Fruit fly (Drosophila melanogaster): ENCODE data around the gene mbo.
A peak's percentile ranks its signal among the peaks of the same experiment; 100 is the strongest.

The mbo gene

dm6 chr3R:12630369-12630768 is 48.5 kb downstream of the mbo start, which contains the start of gene Not10:
Gene Not10 (plus strand): TSS chr3R:12630647.
- TF ChIP-seq Dip3 (GFP tag; optimal IDR thresholded peaks at IDR 0.05) (no peak), dmrt11E (tag; optimal IDR thresholded peaks at IDR 0.05) (no peak), sqz (GFP tag; optimal IDR thresholded peaks at IDR 0.05) (no peak), CG5245 (GFP tag; optimal IDR thresholded peaks at IDR 0.05) (no peak), CG14860 (GFP tag; IDR thresholded peaks at IDR 0.05; ENCODE audit: partially characterized antibody) (no peak), fd3F (GFP tag; optimal IDR thresholded peaks at IDR 0.05) (peak; percentile 32), CG7745 (tag; optimal IDR thresholded peaks at IDR 0.05) (no peak), CG34376 (GFP tag; optimal IDR thresholded peaks at IDR 0.05) (no peak), jigr1 (GFP tag; IDR thresholded peaks at IDR 0.05) (no peak), prd (optimal IDR thresholded peaks at IDR 0.05) (no peak), prd (GFP tag; IDR thresholded peaks at IDR 0.05) (peak; percentile 60), Fer1 (GFP tag; optimal IDR thresholded peaks at IDR 0.05) (no peak), stwl (tag; optimal IDR thresholded peaks at IDR 0.05) (peak; percentile 55), CG11085 (GFP tag; IDR thresholded peaks at IDR 0.05) (no peak), Ravus (GFP tag; IDR thresholded peaks at IDR 0.05) (no peak), CG15479 (GFP tag; optimal IDR thresholded peaks at IDR 0.05) (no peak), pros (GFP tag; optimal IDR thresholded peaks at IDR 0.05) (no peak), Dfd (GFP tag; optimal IDR thresholded peaks at IDR 0.05) (no peak), ssp (GFP tag; IDR thresholded peaks at IDR 0.05) (0 out of 2 replicates have a peak, but pooled peaks have one; percentile 36), Ada2b (GFP tag; IDR thresholded peaks at IDR 0.05) (no peak), C15 (GFP tag; IDR thresholded peaks at IDR 0.05) (no peak), odd (GFP tag; optimal IDR thresholded peaks at IDR 0.05) (no peak), p53 (GFP tag; optimal IDR thresholded peaks at IDR 0.05) (no peak), grau (tag; optimal IDR thresholded peaks at IDR 0.05) (no peak), cato (GFP tag; optimal IDR thresholded peaks at IDR 0.05; ENCODE audit: borderline replicate concordance) (no peak), Sox102F (GFP tag; optimal IDR thresholded peaks at IDR 0.05) (no peak), Ptx1 (GFP tag; IDR thresholded peaks at IDR 0.05) (peak; percentile 60), fd64A (GFP tag; optimal IDR thresholded peaks at IDR 0.05) (no peak), phol (tag; optimal IDR thresholded peaks at IDR 0.05) (peak; percentile 62), pum (GFP tag; optimal IDR thresholded peaks at IDR 0.05) (no peak), Mrtf (GFP tag; IDR thresholded peaks at IDR 0.05) (no peak), CG1529 (GFP tag; optimal IDR thresholded peaks at IDR 0.05) (no peak), CG1603 (tag; optimal IDR thresholded peaks at IDR 0.05) (no peak), Max (GFP tag; optimal IDR thresholded peaks at IDR 0.05) (no peak), bcd (GFP tag; optimal IDR thresholded peaks at IDR 0.05) (peak; percentile 23), CG7987 (GFP tag; optimal IDR thresholded peaks at IDR 0.05) (no peak), onecut (GFP tag; IDR thresholded peaks at IDR 0.05) (no peak), tgo (GFP tag; IDR thresholded peaks at IDR 0.05) (no peak), CG12155 (GFP tag; optimal IDR thresholded peaks at IDR 0.05) (peak; percentile 38), HmgD (GFP tag; optimal IDR thresholded peaks at IDR 0.05) (no peak), mirr (GFP tag; optimal IDR thresholded peaks at IDR 0.05) (no peak), luna (GFP tag; optimal IDR thresholded peaks at IDR 0.05) (no peak), CG4424 (GFP tag; optimal IDR thresholded peaks at IDR 0.05) (peak; percentile 31), CG11723 (GFP tag; optimal IDR thresholded peaks at IDR 0.05) (no peak), Aef1 (GFP tag; IDR thresholded peaks at IDR 0.05) (no peak), sug (tag; optimal IDR thresholded peaks at IDR 0.05) (no peak), nom (GFP tag; optimal IDR thresholded peaks at IDR 0.05) (no peak), sima (GFP tag; optimal IDR thresholded peaks at IDR 0.05) (no peak), Oli (tag; optimal IDR thresholded peaks at IDR 0.05) (no peak), CG17568 (GFP tag; optimal IDR thresholded peaks at IDR 0.05) (no peak), CG10654 (GFP tag; optimal IDR thresholded peaks at IDR 0.05) (peak; percentile 10), sens (GFP tag) (peak; percentile 13)
